Fruit fly (Drosophila melanogaster) whole organism, embryonic: ENCODE data around the gene CG31176.

ENCODE experiments used
- CG10209 ChIP-seq: fragments of 200-800 bp; sonication (Bioruptor generic); optimal IDR thresholded peaks from 3 replicates; lab custom pipeline; 2017; ENCODE audit warnings: missing biosample characterization, mild to moderate bottlenecking, missing genetic modification characterization, missing genetic modification reagents
- CG10462 ChIP-seq: fragments of 200-800 bp; sonication (Bioruptor generic); optimal IDR thresholded peaks from 2 replicates; lab custom pipeline; 2016; ENCODE audit warnings: missing biosample characterization, missing genetic modification characterization
- CG16863 ChIP-seq: fragments of 200-800 bp; sonication (Bioruptor generic); optimal IDR thresholded peaks from 3 replicates; lab custom pipeline; 2016; ENCODE audit warnings: missing biosample characterization, missing genetic modification characterization
- CG30431 ChIP-seq: fragments of 200-800 bp; sonication (Bioruptor generic); optimal IDR thresholded peaks from 2 replicates; lab custom pipeline; 2017; ENCODE audit warnings: missing biosample characterization, missing genetic modification characterization
- Fer3 ChIP-seq: fragments of 200-800 bp; sonication (Bioruptor generic); optimal IDR thresholded peaks from 2 replicates; lab custom pipeline; 2018; ENCODE audit warnings: missing biosample characterization, mild to moderate bottlenecking, missing genetic modification characterization, moderate library complexity
- Sin3A ChIP-seq: fragments of >200 bp; optimal IDR thresholded peaks from 2 replicates; lab custom pipeline; 2018
- gsb ChIP-seq: fragments of 200-800 bp; sonication (Bioruptor generic); IDR thresholded peaks from 2 replicates; pipeline ENCODE4 v1.3.6; 2022; ENCODE audit warnings: missing biosample characterization, missing genetic modification characterization
- knrl ChIP-seq: fragments of 200-800 bp; sonication (Bioruptor generic); IDR thresholded peaks from 3 replicates; pipeline ENCODE4 v1.3.6; 2022; ENCODE audit warnings: missing biosample characterization, missing genetic modification characterization; ENCODE audit not compliant: partially characterized antibody
- maf-S ChIP-seq: fragments of 200-800 bp; sonication (Bioruptor generic); optimal IDR thresholded peaks from 2 replicates; lab custom pipeline; 2016; ENCODE audit warnings: missing biosample characterization, missing genetic modification characterization
- nau ChIP-seq: fragments of 200-800 bp; sonication (Bioruptor generic); optimal IDR thresholded peaks from 3 replicates; lab custom pipeline; 2017; ENCODE audit warnings: missing biosample characterization, mild to moderate bottlenecking, missing genetic modification characterization, missing genetic modification reagents
- ro ChIP-seq: fragments of 200-800 bp; sonication (Bioruptor generic); IDR thresholded peaks from 2 replicates; pipeline ENCODE4 v1.3.6; 2022; ENCODE audit warnings: missing biosample characterization, missing genetic modification characterization
- tll ChIP-seq, 2 experiments: fragments of 200-800 bp in 1 of 2; fragments of >200 bp in 1 of 2; sonication (Bioruptor generic) in 1 of 2; optimal IDR thresholded peaks; 2 replicates each; lab custom pipeline; 2017 to 2019; ENCODE audit warnings: missing biosample characterization in 2 of 2, missing genetic modification characterization in 2 of 2, mild to moderate bottlenecking in 1 of 2, moderate library complexity in 1 of 2
- vnd ChIP-seq: fragments of 200-800 bp; sonication (Bioruptor generic); IDR thresholded peaks from 3 replicates; pipeline ENCODE4 v1.3.6; 2022; ENCODE audit warnings: missing biosample characterization, missing genetic modification characterization; ENCODE audit not compliant: partially characterized antibody

DNA sequence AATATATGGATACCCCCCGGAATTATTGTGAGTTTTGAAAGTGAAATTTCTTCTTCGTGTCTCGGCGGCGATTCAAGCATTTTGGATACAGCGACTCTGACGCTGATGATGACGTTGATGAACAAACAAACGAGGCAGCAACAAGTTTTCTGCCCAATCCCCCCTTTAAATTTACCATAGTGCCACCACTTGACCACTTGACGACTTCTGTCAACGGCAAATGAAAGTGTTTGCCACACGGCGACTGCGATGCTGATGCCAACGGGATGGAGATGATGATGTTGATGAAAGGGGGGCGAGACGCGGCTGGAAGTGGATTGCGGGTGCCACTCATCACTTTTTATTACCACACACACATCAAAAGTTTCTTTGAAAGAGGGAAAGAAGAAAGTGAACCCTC lies 19.0 kb downstream of the CG31176 start:
- TF ChIP-seq CG16863 (GFP tag; lab: Kevin White, UChicago) (no peak), knrl (GFP tag; lab: Robert Waterston, UW) (no peak), CG30431 (no peak), ro (GFP tag; lab: Robert Waterston, UW) (no peak), Fer3 (tag; lab: Kevin White, UChicago) (no peak), CG10462 (GFP tag; lab: Kevin White, UChicago) (no peak), tll (GFP tag; optimal IDR thresholded peaks at IDR 0.05; lab: Kevin White, UChicago) (no peak), Sin3A (lab: Kevin White, UChicago) (no peak), CG10209 (no peak), gsb (GFP tag; lab: Robert Waterston, UW) (no peak), vnd (GFP tag; lab: Robert Waterston, UW) (no peak), maf-S (no peak), nau (no peak)
